Fruit fly (Drosophila melanogaster): Measurements from ENCODE around the gene CG9784.
A peak's percentile ranks its signal among the peaks of the same experiment; 100 is the strongest.

CG9784 gene

dm6 chrX:16596250-16596793 lies 2.7 kb downstream of the CG9784 start (continued):
- TF ChIP-seq CG7357 (GFP tag; IDR thresholded peaks at IDR 0.05), result no peak
- no peak for TF ChIP-seq CG9437 (GFP tag; optimal IDR thresholded peaks at IDR 0.05)
- no peak for TF ChIP-seq CG3838 (GFP tag; optimal IDR thresholded peaks at IDR 0.05)
- no peak for TF ChIP-seq Dp (GFP tag; optimal IDR thresholded peaks at IDR 0.05)
- TF ChIP-seq CG15696 (tag; optimal IDR thresholded peaks at IDR 0.05), result peak; percentile 6
- TF ChIP-seq HLHmδ (GFP tag; optimal IDR thresholded peaks at IDR 0.05), result no peak
- TF ChIP-seq dmrt11E (tag; optimal IDR thresholded peaks at IDR 0.05), result peak; percentile 13
- TF ChIP-seq CG10654 (GFP tag; optimal IDR thresholded peaks at IDR 0.05), result no peak
- TF ChIP-seq CG4707 (GFP tag; optimal IDR thresholded peaks at IDR 0.05), result no peak
- no peak for TF ChIP-seq CG7372 (GFP tag; IDR thresholded peaks at IDR 0.05)
- TF ChIP-seq CG8281 (tag; optimal IDR thresholded peaks at IDR 0.05), result no peak
- TF ChIP-seq Max (GFP tag; optimal IDR thresholded peaks at IDR 0.05), result no peak
- TF ChIP-seq CG11696 (GFP tag; IDR thresholded peaks at IDR 0.05), result no peak
- peak; percentile 36 for TF ChIP-seq kni (GFP tag; optimal IDR thresholded peaks at IDR 0.05)
- TF ChIP-seq wdn (GFP tag; IDR thresholded peaks at IDR 0.05), result no peak
- TF ChIP-seq exex (tag; optimal IDR thresholded peaks at IDR 0.05), result peak; percentile 9
- TF ChIP-seq Fer2 (tag; optimal IDR thresholded peaks at IDR 0.05), result no peak
- no peak for TF ChIP-seq CG3163 (GFP tag; optimal IDR thresholded peaks at IDR 0.05)
- TF ChIP-seq CG3407 (GFP tag; optimal IDR thresholded peaks at IDR 0.05), result no peak
- TF ChIP-seq row (GFP tag; IDR thresholded peaks at IDR 0.05), result no peak
- TF ChIP-seq CG1024 (GFP tag; IDR thresholded peaks at IDR 0.05), result no peak
- TF ChIP-seq CG1529 (GFP tag; optimal IDR thresholded peaks at IDR 0.05), result no peak
- TF ChIP-seq CG5245 (GFP tag; optimal IDR thresholded peaks at IDR 0.05), result no peak
- TF ChIP-seq sisA (GFP tag; IDR thresholded peaks at IDR 0.05), result no peak
- no peak for TF ChIP-seq so (GFP tag; IDR thresholded peaks at IDR 0.05)
- no peak for TF ChIP-seq CG15073 (GFP tag; optimal IDR thresholded peaks at IDR 0.05)
- TF ChIP-seq tna (GFP tag; IDR thresholded peaks at IDR 0.05; ENCODE audit: partially characterized antibody), result no peak
- TF ChIP-seq Chrac-16 (GFP tag; optimal IDR thresholded peaks at IDR 0.05), result no peak
- no peak for TF ChIP-seq cg (GFP tag; optimal IDR thresholded peaks at IDR 0.05)
- no peak for TF ChIP-seq CG15479 (GFP tag; optimal IDR thresholded peaks at IDR 0.05)
- no peak for TF ChIP-seq repo (GFP tag; optimal IDR thresholded peaks at IDR 0.05)
- no peak for TF ChIP-seq nerfin-2 (GFP tag; IDR thresholded peaks at IDR 0.05; ENCODE audit: partially characterized antibody)
- TF ChIP-seq chn (GFP tag; optimal IDR thresholded peaks at IDR 0.05), result no peak
- TF ChIP-seq Bteb2 (GFP tag; optimal IDR thresholded peaks at IDR 0.05), result no peak
- no peak for TF ChIP-seq Ets97D (GFP tag; optimal IDR thresholded peaks at IDR 0.05)
- no peak for TF ChIP-seq CG31224 (GFP tag; IDR thresholded peaks at IDR 0.05)
- no peak for TF ChIP-seq gcm2 (GFP tag; optimal IDR thresholded peaks at IDR 0.05)
- TF ChIP-seq fd102C (GFP tag; optimal IDR thresholded peaks at IDR 0.05), result no peak
- TF ChIP-seq ind (GFP tag; optimal IDR thresholded peaks at IDR 0.05), result no peak
- TF ChIP-seq zen2 (GFP tag; IDR thresholded peaks at IDR 0.05; ENCODE audit: partially characterized antibody), result no peak
- no peak for TF ChIP-seq Dad (GFP tag; optimal IDR thresholded peaks at IDR 0.05)
- TF ChIP-seq CG18619 (GFP tag; optimal IDR thresholded peaks at IDR 0.05), result no peak
- no peak for TF ChIP-seq Sry-δ (GFP tag; optimal IDR thresholded peaks at IDR 0.05)
- no peak for TF ChIP-seq MBD-R2 (GFP tag; IDR thresholded peaks at IDR 0.05)
- no peak for TF ChIP-seq CG10959 (GFP tag; IDR thresholded peaks at IDR 0.05)
- TF ChIP-seq CG12219 (GFP tag; optimal IDR thresholded peaks at IDR 0.05), result no peak
- no peak for TF ChIP-seq CG9727 (GFP tag; optimal IDR thresholded peaks at IDR 0.05)
- no peak for TF ChIP-seq Hr39 (optimal IDR thresholded peaks at IDR 0.05)
- no peak for TF ChIP-seq mld (GFP tag; IDR thresholded peaks at IDR 0.05; ENCODE audit: partially characterized antibody)
- no peak for TF ChIP-seq vvl (GFP tag; IDR thresholded peaks at IDR 0.05)
- no peak for TF ChIP-seq NC2α (GFP tag; optimal IDR thresholded peaks at IDR 0.05)
- no peak for TF ChIP-seq CG4854 (GFP tag; optimal IDR thresholded peaks at IDR 0.05)
